Fruit fly (Drosophila melanogaster) whole organism, embryonic: ENCODE results near the gene CG34427.

ENCODE experiments used
- Asciz ChIP-seq: fragments of 200-800 bp; sonication (Bioruptor generic); optimal IDR thresholded peaks from 2 replicates; lab custom pipeline; 2017; ENCODE audit warnings: missing biosample characterization, mild to moderate bottlenecking, missing genetic modification characterization, missing genetic modification reagents
- Atf3 ChIP-seq: fragments of 200-800 bp; sonication (Bioruptor generic); optimal IDR thresholded peaks from 3 replicates; lab custom pipeline; 2016; ENCODE audit warnings: missing biosample characterization, missing genetic modification characterization
- Bgb ChIP-seq: fragments of 200-800 bp; sonication (Bioruptor generic); IDR thresholded peaks from 2 replicates; pipeline ENCODE4 v1.3.6; 2022; ENCODE audit warnings: missing biosample characterization, missing genetic modification characterization; ENCODE audit not compliant: partially characterized antibody
- CG10274 ChIP-seq: fragments of 200-800 bp; sonication (Bioruptor generic); optimal IDR thresholded peaks from 3 replicates; lab custom pipeline; 2017; ENCODE audit warnings: missing biosample characterization, mild to moderate bottlenecking, missing genetic modification characterization
- CG11093 ChIP-seq: fragments of 200-800 bp; sonication (Bioruptor generic); IDR thresholded peaks from 3 replicates; pipeline ENCODE4 v1.3.6; 2022; ENCODE audit warnings: missing biosample characterization, missing genetic modification characterization
- CG11695 ChIP-seq: fragments of 200-800 bp; sonication (Bioruptor generic); IDR thresholded peaks from 3 replicates; pipeline ENCODE4 v1.3.6; 2022; ENCODE audit warnings: missing biosample characterization, missing genetic modification characterization
- CG12744 ChIP-seq: fragments of 200-800 bp; sonication (Bioruptor generic); optimal IDR thresholded peaks from 2 replicates; lab custom pipeline; 2016; ENCODE audit warnings: missing biosample characterization, missing genetic modification characterization
- CG12769 ChIP-seq: fragments of 200-800 bp; sonication (Bioruptor generic); optimal IDR thresholded peaks from 2 replicates; lab custom pipeline; 2019; ENCODE audit warnings: missing biosample characterization, mild to moderate bottlenecking, missing genetic modification characterization, moderate library complexity
- CG15011 ChIP-seq: fragments of 200-800 bp; sonication (Bioruptor generic); optimal IDR thresholded peaks from 3 replicates; lab custom pipeline; 2018; ENCODE audit warnings: missing biosample characterization, mild to moderate bottlenecking, missing genetic modification characterization
- CG1529 ChIP-seq: fragments of 200-800 bp; sonication (Bioruptor generic); optimal IDR thresholded peaks from 3 replicates; lab custom pipeline; 2018; ENCODE audit warnings: missing biosample characterization, missing genetic modification characterization
- CG15514 ChIP-seq: fragments of 200-800 bp; sonication (Bioruptor generic); optimal IDR thresholded peaks from 3 replicates; lab custom pipeline; 2017; ENCODE audit warnings: missing biosample characterization, missing genetic modification characterization, mild to moderate bottlenecking, moderate library complexity, missing genetic modification reagents
- CG17186 ChIP-seq: fragments of 200-800 bp; sonication (Bioruptor generic); optimal IDR thresholded peaks from 3 replicates; lab custom pipeline; 2017; ENCODE audit warnings: missing biosample characterization, missing genetic modification reagents, missing genetic modification characterization
- CG1832 ChIP-seq: fragments of 200-800 bp; sonication (Bioruptor generic); optimal IDR thresholded peaks from 2 replicates; lab custom pipeline; 2017; ENCODE audit warnings: missing biosample characterization, mild to moderate bottlenecking, missing genetic modification characterization, inconsistent platforms
- CG2678 ChIP-seq: fragments of 200-800 bp; sonication (Bioruptor generic); optimal IDR thresholded peaks from 3 replicates; lab custom pipeline; 2019; ENCODE audit warnings: missing biosample characterization, mild to moderate bottlenecking, missing genetic modification characterization, moderate library complexity
- CG30403 ChIP-seq: fragments of 200-800 bp; sonication (Bioruptor generic); optimal IDR thresholded peaks from 3 replicates; lab custom pipeline; 2016; ENCODE audit warnings: missing biosample characterization, missing genetic modification characterization
- CG3163 ChIP-seq: fragments of 200-800 bp; sonication (Bioruptor generic); optimal IDR thresholded peaks from 3 replicates; lab custom pipeline; 2016; ENCODE audit warnings: missing biosample characterization, missing genetic modification characterization
- CG34376 ChIP-seq: fragments of 200-800 bp; sonication (Bioruptor generic); optimal IDR thresholded peaks from 2 replicates; lab custom pipeline; 2018; ENCODE audit warnings: missing biosample characterization, mild to moderate bottlenecking, missing genetic modification characterization
- CG4328 ChIP-seq: fragments of 200-800 bp; sonication (Bioruptor generic); optimal IDR thresholded peaks from 3 replicates; lab custom pipeline; 2017; ENCODE audit warnings: missing biosample characterization, missing genetic modification reagents, missing genetic modification characterization
- CG6683 ChIP-seq: fragments of 200-800 bp; sonication (Bioruptor generic); optimal IDR thresholded peaks from 2 replicates; lab custom pipeline; 2017; ENCODE audit warnings: missing biosample characterization, mild to moderate bottlenecking, missing genetic modification characterization, missing genetic modification reagents
- CG7745 ChIP-seq: fragments of 200-800 bp; sonication (Bioruptor generic); optimal IDR thresholded peaks from 2 replicates; lab custom pipeline; 2018; ENCODE audit warnings: missing biosample characterization, mild to moderate bottlenecking, missing genetic modification characterization, moderate library complexity
- CG8359 ChIP-seq: fragments of 200-800 bp; sonication (Bioruptor generic); optimal IDR thresholded peaks from 2 replicates; lab custom pipeline; 2017; ENCODE audit warnings: missing biosample characterization, mild to moderate bottlenecking, missing genetic modification characterization, borderline replicate concordance
- CG9437 ChIP-seq: fragments of 200-800 bp; sonication (Bioruptor generic); optimal IDR thresholded peaks from 2 replicates; lab custom pipeline; 2018; ENCODE audit warnings: missing biosample characterization, mild to moderate bottlenecking, missing genetic modification characterization
- D19B ChIP-seq: fragments of 200-800 bp; sonication (Bioruptor generic); optimal IDR thresholded peaks from 2 replicates; lab custom pipeline; 2017; ENCODE audit warnings: missing biosample characterization, mild to moderate bottlenecking, missing genetic modification characterization
- Elba2 ChIP-seq: fragments of 200-800 bp; sonication (Bioruptor generic); optimal IDR thresholded peaks from 3 replicates; lab custom pipeline; 2016; ENCODE audit warnings: missing biosample characterization, missing genetic modification characterization
- Fer2 ChIP-seq: fragments of 200-800 bp; sonication (Bioruptor generic); optimal IDR thresholded peaks from 2 replicates; lab custom pipeline; 2018; ENCODE audit warnings: missing biosample characterization, mild to moderate bottlenecking, missing genetic modification characterization, moderate library complexity
- Hr78 ChIP-seq, 2 experiments: fragments of 200-800 bp in 1 of 2; fragments of >200 bp in 1 of 2; sonication (Bioruptor generic) in 1 of 2; optimal IDR thresholded peaks; 2 replicates each; lab custom pipeline; 2017 to 2019; ENCODE audit warnings: missing biosample characterization in 2 of 2, missing genetic modification characterization in 2 of 2, mild to moderate bottlenecking in 1 of 2, moderate library complexity in 1 of 2
- MBD-R2 ChIP-seq: fragments of 200-800 bp; sonication (Bioruptor generic); IDR thresholded peaks from 2 replicates; pipeline ENCODE4 v1.3.6; 2022; ENCODE audit warnings: missing biosample characterization, missing genetic modification characterization
- MESR4 ChIP-seq: fragments of 200-800 bp; sonication (Bioruptor generic); optimal IDR thresholded peaks from 2 replicates; lab custom pipeline; 2018; ENCODE audit warnings: missing biosample characterization, mild to moderate bottlenecking, missing genetic modification characterization, moderate library complexity
- PHDP ChIP-seq: fragments of 200-800 bp; sonication (Bioruptor generic); optimal IDR thresholded peaks from 3 replicates; lab custom pipeline; 2018; ENCODE audit warnings: missing biosample characterization, mild to moderate bottlenecking, missing genetic modification characterization, moderate library complexity
- Tbp ChIP-seq: fragments of >200 bp; optimal IDR thresholded peaks from 2 replicates; lab custom pipeline; 2018; ENCODE audit warnings: missing biosample characterization, missing genetic modification characterization
- bbx ChIP-seq: fragments of 200-800 bp; sonication (Bioruptor generic); IDR thresholded peaks from 2 replicates; pipeline ENCODE4 v1.3.6; 2022; ENCODE audit warnings: missing biosample characterization, missing genetic modification characterization; ENCODE audit not compliant: partially characterized antibody
- bigmax ChIP-seq: fragments of 200-800 bp; sonication (Bioruptor generic); optimal IDR thresholded peaks from 2 replicates; lab custom pipeline; 2018; ENCODE audit warnings: missing biosample characterization, mild to moderate bottlenecking, missing genetic modification characterization
- bowl ChIP-seq: fragments of 200-800 bp; sonication (Bioruptor generic); IDR thresholded peaks from 2 replicates; pipeline ENCODE4 v1.3.6; 2022; ENCODE audit warnings: missing biosample characterization, missing genetic modification characterization
- exex ChIP-seq: fragments of 200-800 bp; sonication (Bioruptor generic); optimal IDR thresholded peaks from 4 replicates; lab custom pipeline; 2018; ENCODE audit warnings: missing biosample characterization, mild to moderate bottlenecking, missing genetic modification characterization, moderate library complexity
- eyg ChIP-seq: fragments of 200-800 bp; sonication (Bioruptor generic); optimal IDR thresholded peaks from 3 replicates; lab custom pipeline; 2016; ENCODE audit warnings: missing biosample characterization, missing genetic modification characterization
- fd102C ChIP-seq: fragments of 200-800 bp; sonication (Bioruptor generic); optimal IDR thresholded peaks from 2 replicates; lab custom pipeline; 2018; ENCODE audit warnings: missing biosample characterization, mild to moderate bottlenecking, missing genetic modification characterization, moderate library complexity
- fd3F ChIP-seq: fragments of 200-800 bp; sonication (Bioruptor generic); optimal IDR thresholded peaks from 2 replicates; lab custom pipeline; 2018; ENCODE audit warnings: missing biosample characterization, mild to moderate bottlenecking, missing genetic modification characterization, moderate library complexity
- fd96Cb ChIP-seq: fragments of 200-800 bp; sonication (Bioruptor generic); optimal IDR thresholded peaks from 2 replicates; lab custom pipeline; 2018; ENCODE audit warnings: missing biosample characterization, mild to moderate bottlenecking, missing genetic modification characterization, moderate library complexity
- grn ChIP-seq: fragments of 200-800 bp; sonication (Bioruptor generic); optimal IDR thresholded peaks from 3 replicates; lab custom pipeline; 2017; ENCODE audit warnings: missing biosample characterization, missing genetic modification characterization
- lmd ChIP-seq: fragments of 200-800 bp; sonication (Bioruptor generic); IDR thresholded peaks from 2 replicates; pipeline ENCODE4 v1.3.6; 2022; ENCODE audit warnings: missing biosample characterization, missing genetic modification characterization
- luna ChIP-seq: fragments of 200-800 bp; sonication (Bioruptor generic); optimal IDR thresholded peaks from 2 replicates; lab custom pipeline; 2016; ENCODE audit warnings: missing biosample characterization, missing genetic modification characterization
- pan ChIP-seq, 4 experiments: fragments of >200 bp in 3 of 4; fragments of 200-800 bp in 1 of 4; sonication (Bioruptor generic) in 1 of 4; optimal IDR thresholded peaks in 3 of 4; IDR thresholded peaks in 1 of 4; 2 replicates each; pipeline versions ENCODE4 v1.3.6 to Lab custom; 2017 to 2022; ENCODE audit warnings: missing biosample characterization in 2 of 4, missing genetic modification characterization in 2 of 4, mixed read lengths in 1 of 4
- pfk ChIP-seq: fragments of 200-800 bp; sonication (Bioruptor generic); optimal IDR thresholded peaks from 2 replicates; lab custom pipeline; 2018; ENCODE audit warnings: missing biosample characterization, mild to moderate bottlenecking, missing genetic modification characterization, moderate library complexity
- phol ChIP-seq: fragments of 200-800 bp; sonication (Bioruptor generic); optimal IDR thresholded peaks from 3 replicates; lab custom pipeline; 2018; ENCODE audit warnings: missing biosample characterization, mild to moderate bottlenecking, missing genetic modification characterization, moderate library complexity
- run ChIP-seq: fragments of 200-800 bp; sonication (Bioruptor generic); optimal IDR thresholded peaks from 3 replicates; lab custom pipeline; 2018; ENCODE audit warnings: missing biosample characterization, mild to moderate bottlenecking, missing genetic modification characterization
- sens ChIP-seq: fragments of 200-800 bp; sonication (Bioruptor generic); peaks from one replicate; lab custom pipeline; 2016; ENCODE audit warnings: missing biosample characterization, missing genetic modification characterization
- sob ChIP-seq: fragments of 200-800 bp; sonication (Bioruptor generic); IDR thresholded peaks from 2 replicates; pipeline ENCODE4 v1.3.6; 2022; ENCODE audit warnings: missing biosample characterization, missing genetic modification characterization
- vfl ChIP-seq: fragments of 200-800 bp; sonication (Bioruptor generic); optimal IDR thresholded peaks from 2 replicates; lab custom pipeline; 2016; ENCODE audit warnings: missing biosample characterization, missing genetic modification characterization
- wor ChIP-seq: fragments of 200-800 bp; sonication (Bioruptor generic); IDR thresholded peaks from 2 replicates; pipeline ENCODE4 v1.3.6; 2022; ENCODE audit warnings: missing biosample characterization, missing genetic modification characterization

CG34427 gene

dm6 chr3L:8787240-8787639, 17.3 kb upstream of the CG34427 start:
- no peak for TF ChIP-seq PHDP (tag; lab: Kevin White, UChicago)
- no peak for TF ChIP-seq CG10274 (GFP tag; lab: Kevin White, UChicago)
- no peak for TF ChIP-seq pan (optimal IDR thresholded peaks at IDR 0.05; lab: Kevin White, UChicago)
- no peak for TF ChIP-seq pan (GFP tag; optimal IDR thresholded peaks at IDR 0.05 in 1 of 2, IDR thresholded peaks at IDR 0.05 in 1 of 2)
- TF ChIP-seq MESR4 (GFP tag; lab: Kevin White, UChicago) = no peak
- TF ChIP-seq CG9437 (GFP tag; lab: Kevin White, UChicago) = peak; percentile 98
- peak; percentile 85 for TF ChIP-seq CG8359 (GFP tag; lab: Kevin White, UChicago)
- TF ChIP-seq MBD-R2 (GFP tag; lab: Robert Waterston, UW) = 0 out of 2 replicates have a peak, but pooled peaks have one; percentile 11
- TF ChIP-seq vfl (GFP tag; lab: Kevin White, UChicago) = no peak
- no peak for TF ChIP-seq CG12769
- TF ChIP-seq CG15514 (GFP tag; lab: Kevin White, UChicago) = peak; percentile 14
- TF ChIP-seq Fer2 (tag; lab: Kevin White, UChicago) = no peak
- TF ChIP-seq sens = no peak
- TF ChIP-seq, all 482 proteins: peak for 4

dm6 chr3L:8787701-8788100, 16.9 kb upstream of the CG34427 start:
- TF ChIP-seq exex (tag; lab: Kevin White, UChicago) (peak; percentile 94), lmd (GFP tag; lab: Robert Waterston, UW) (no peak), bowl (GFP tag; lab: Robert Waterston, UW) (no peak), CG7745 (tag; lab: Kevin White, UChicago) (no peak), bbx (no peak), CG15011 (GFP tag; lab: Kevin White, UChicago) (no peak), Atf3 (no peak), CG34376 (GFP tag; lab: Kevin White, UChicago) (peak; percentile 84), CG2678 (tag; lab: Kevin White, UChicago) (peak; percentile 6), grn (peak; percentile 69), CG30403 (GFP tag; lab: Kevin White, UChicago) (no peak), Hr78 (GFP tag; optimal IDR thresholded peaks at IDR 0.05; lab: Kevin White, UChicago) (peak in 1 of 2 experiments; percentile 13), luna (GFP tag; lab: Kevin White, UChicago) (no peak), Elba2 (GFP tag; lab: Kevin White, UChicago) (no peak), fd102C (GFP tag; lab: Kevin White, UChicago) (no peak), bigmax (peak; percentile 59), Tbp (GFP tag; lab: Kevin White, UChicago) (no peak), run (no peak), fd96Cb (no peak), CG1832 (GFP tag; lab: Kevin White, UChicago) (no peak), pfk (GFP tag; lab: Kevin White, UChicago) (no peak), sob (GFP tag; lab: Robert Waterston, UW) (no peak), CG11093 (GFP tag; lab: Robert Waterston, UW) (no peak), CG6683 (no peak), phol (no peak), Bgb (GFP tag; lab: Robert Waterston, UW) (no peak), fd3F (GFP tag; lab: Kevin White, UChicago) (no peak), eyg (GFP tag; lab: Kevin White, UChicago) (no peak), wor (GFP tag; lab: Robert Waterston, UW) (no peak), CG1529 (GFP tag; lab: Kevin White, UChicago) (no peak), CG12744 (GFP tag; lab: Kevin White, UChicago) (no peak), CG4328 (GFP tag; lab: Kevin White, UChicago) (no peak), CG11695 (GFP tag; lab: Robert Waterston, UW) (no peak), CG3163 (no peak), CG17186 (GFP tag; lab: Kevin White, UChicago) (no peak), Asciz (GFP tag; lab: Kevin White, UChicago) (no peak), D19B (GFP tag; lab: Kevin White, UChicago) (no peak)
